Fruit fly (Drosophila melanogaster) whole organism, embryonic: Measurements from ENCODE around the gene Gen.

Source experiments
- Abd-B ChIP-seq: fragments of 200-800 bp; sonication (Bioruptor generic); optimal IDR thresholded peaks from 2 replicates; lab custom pipeline; 2018; ENCODE audit warnings: missing biosample characterization, mild to moderate bottlenecking, missing genetic modification characterization, moderate library complexity
- BEAF-32 ChIP-seq: fragments of 200-800 bp; sonication (Bioruptor generic); optimal IDR thresholded peaks from 3 replicates; lab custom pipeline; 2017; ENCODE audit warnings: missing biosample characterization, missing genetic modification characterization, mild to moderate bottlenecking, moderate library complexity, missing genetic modification reagents
- Bgb ChIP-seq: fragments of 200-800 bp; sonication (Bioruptor generic); IDR thresholded peaks from 2 replicates; pipeline ENCODE4 v1.3.6; 2022; ENCODE audit warnings: missing biosample characterization, missing genetic modification characterization; ENCODE audit not compliant: partially characterized antibody
- CG10543 ChIP-seq: fragments of 200-800 bp; sonication (Bioruptor generic); optimal IDR thresholded peaks from 3 replicates; lab custom pipeline; 2017; ENCODE audit warnings: missing biosample characterization, mild to moderate bottlenecking, missing genetic modification characterization, moderate library complexity
- CG12104 ChIP-seq: fragments of 200-800 bp; sonication (Bioruptor generic); optimal IDR thresholded peaks from 3 replicates; lab custom pipeline; 2016; ENCODE audit warnings: missing biosample characterization, missing genetic modification characterization
- CG12236 ChIP-seq: fragments of 200-800 bp; sonication (Bioruptor generic); optimal IDR thresholded peaks from 2 replicates; lab custom pipeline; 2016; ENCODE audit warnings: missing biosample characterization, missing genetic modification characterization
- CG1529 ChIP-seq: fragments of 200-800 bp; sonication (Bioruptor generic); optimal IDR thresholded peaks from 3 replicates; lab custom pipeline; 2018; ENCODE audit warnings: missing biosample characterization, missing genetic modification characterization
- CG15514 ChIP-seq: fragments of 200-800 bp; sonication (Bioruptor generic); optimal IDR thresholded peaks from 3 replicates; lab custom pipeline; 2017; ENCODE audit warnings: missing biosample characterization, missing genetic modification characterization, mild to moderate bottlenecking, moderate library complexity, missing genetic modification reagents
- CG17359 ChIP-seq: fragments of 200-800 bp; sonication (Bioruptor generic); optimal IDR thresholded peaks from 3 replicates; lab custom pipeline; 2018; ENCODE audit warnings: missing biosample characterization, mild to moderate bottlenecking, missing genetic modification characterization, moderate library complexity
- CG3281 ChIP-seq: fragments of 200-800 bp; sonication (Bioruptor generic); optimal IDR thresholded peaks from 3 replicates; lab custom pipeline; 2017; ENCODE audit warnings: missing biosample characterization, mild to moderate bottlenecking, missing genetic modification characterization
- CG4282 ChIP-seq: fragments of 200-800 bp; sonication (Bioruptor generic); optimal IDR thresholded peaks from 2 replicates; lab custom pipeline; 2016; ENCODE audit warnings: missing biosample characterization, missing genetic modification characterization
- CG4360 ChIP-seq: fragments of 200-800 bp; sonication (Bioruptor generic); IDR thresholded peaks from 2 replicates; pipeline ENCODE4 v1.3.6; 2022; ENCODE audit warnings: missing biosample characterization, missing genetic modification characterization
- CG6272 ChIP-seq: fragments of 200-800 bp; sonication (Bioruptor generic); IDR thresholded peaks from 2 replicates; pipeline ENCODE4 v1.3.6; 2022; ENCODE audit warnings: missing biosample characterization, missing genetic modification characterization
- CG6765 ChIP-seq: fragments of 200-800 bp; sonication (Bioruptor generic); optimal IDR thresholded peaks from 3 replicates; lab custom pipeline; 2017; ENCODE audit warnings: missing biosample characterization, mild to moderate bottlenecking, missing genetic modification characterization
- CG8765 ChIP-seq: fragments of 200-800 bp; sonication (Bioruptor generic); IDR thresholded peaks from 2 replicates; pipeline ENCODE4 v1.3.6; 2022; ENCODE audit warnings: missing biosample characterization, missing genetic modification characterization
- CG8924 ChIP-seq: fragments of 200-800 bp; optimal IDR thresholded peaks from 3 replicates; lab custom pipeline; 2019; ENCODE audit warnings: missing biosample characterization, mild to moderate bottlenecking, missing genetic modification characterization, moderate library complexity
- CG8944 ChIP-seq: fragments of 200-800 bp; sonication (Bioruptor generic); optimal IDR thresholded peaks from 3 replicates; lab custom pipeline; 2016; ENCODE audit warnings: missing biosample characterization, missing genetic modification characterization
- CG9797 ChIP-seq: fragments of 200-800 bp; sonication (Bioruptor generic); optimal IDR thresholded peaks from 3 replicates; lab custom pipeline; 2018; ENCODE audit warnings: missing biosample characterization, mild to moderate bottlenecking, missing genetic modification characterization
- Dll ChIP-seq: fragments of 200-800 bp; sonication (Bioruptor generic); IDR thresholded peaks from 4 replicates; pipeline ENCODE4 v1.3.6; 2022; ENCODE audit warnings: missing biosample characterization, missing genetic modification characterization; ENCODE audit not compliant: partially characterized antibody
- Doc3 ChIP-seq: fragments of 200-800 bp; sonication (Bioruptor generic); IDR thresholded peaks from 3 replicates; pipeline ENCODE4 v1.3.6; 2022; ENCODE audit warnings: missing biosample characterization, missing genetic modification characterization; ENCODE audit not compliant: partially characterized antibody
- Dp ChIP-seq: fragments of 200-800 bp; sonication (Bioruptor generic); optimal IDR thresholded peaks from 2 replicates; lab custom pipeline; 2018; ENCODE audit warnings: missing biosample characterization, mild to moderate bottlenecking, missing genetic modification characterization, moderate library complexity
- Drgx ChIP-seq: fragments of 200-800 bp; sonication (Bioruptor generic); IDR thresholded peaks from 2 replicates; pipeline ENCODE4 v1.3.6; 2022; ENCODE audit warnings: missing biosample characterization, missing genetic modification characterization
- Ets97D ChIP-seq: fragments of 200-800 bp; sonication (Bioruptor generic); optimal IDR thresholded peaks from 3 replicates; lab custom pipeline; 2016; ENCODE audit warnings: missing biosample characterization, missing genetic modification characterization
- H15 ChIP-seq: fragments of 200-800 bp; sonication (Bioruptor generic); IDR thresholded peaks from 3 replicates; pipeline ENCODE4 v1.3.6; 2022; ENCODE audit warnings: missing biosample characterization, missing genetic modification characterization
- HLH3B ChIP-seq: fragments of 200-800 bp; sonication (Bioruptor generic); IDR thresholded peaks from 2 replicates; pipeline ENCODE4 v1.3.6; 2022; ENCODE audit warnings: missing biosample characterization, missing genetic modification characterization
- Hmr ChIP-seq: fragments of 200-800 bp; sonication (Bioruptor generic); optimal IDR thresholded peaks from 3 replicates; lab custom pipeline; 2017; ENCODE audit warnings: mild to moderate bottlenecking, missing biosample characterization, missing genetic modification reagents, missing genetic modification characterization
- MBD-R2 ChIP-seq: fragments of 200-800 bp; sonication (Bioruptor generic); IDR thresholded peaks from 2 replicates; pipeline ENCODE4 v1.3.6; 2022; ENCODE audit warnings: missing biosample characterization, missing genetic modification characterization
- Mes4 ChIP-seq: fragments of 200-800 bp; sonication (Bioruptor generic); optimal IDR thresholded peaks from 2 replicates; lab custom pipeline; 2016; ENCODE audit warnings: missing biosample characterization, missing genetic modification characterization
- NC2β ChIP-seq: fragments of 200-800 bp; sonication (Bioruptor generic); optimal IDR thresholded peaks from 2 replicates; lab custom pipeline; 2016; ENCODE audit warnings: missing biosample characterization, missing genetic modification characterization
- Rfx ChIP-seq: fragments of 200-800 bp; sonication (Bioruptor generic); IDR thresholded peaks from 2 replicates; pipeline ENCODE4 v1.3.6; 2022; ENCODE audit warnings: missing biosample characterization, missing genetic modification characterization
- Sox100B ChIP-seq: fragments of 200-800 bp; sonication (Bioruptor generic); optimal IDR thresholded peaks from 3 replicates; lab custom pipeline; 2018; ENCODE audit warnings: missing biosample characterization, mild to moderate bottlenecking, missing genetic modification characterization
- Stat92E ChIP-seq, 3 experiments: fragments of >200 bp in 2 of 3; fragments of 200-800 bp in 1 of 3; sonication (Bioruptor generic) in 1 of 3; optimal IDR thresholded peaks; 2 replicates each; lab custom pipeline; 2017 to 2019; ENCODE audit warnings: missing biosample characterization in 3 of 3, missing genetic modification characterization in 3 of 3, mild to moderate bottlenecking in 1 of 3, moderate library complexity in 1 of 3
- ara ChIP-seq: fragments of 200-800 bp; sonication (Bioruptor generic); IDR thresholded peaks from 2 replicates; pipeline ENCODE4 v1.3.6; 2022; ENCODE audit warnings: missing biosample characterization, missing genetic modification characterization
- ase ChIP-seq: fragments of 200-800 bp; sonication (Bioruptor generic); IDR thresholded peaks from 3 replicates; pipeline ENCODE4 v1.3.6; 2022; ENCODE audit warnings: missing biosample characterization, missing genetic modification characterization
- ato ChIP-seq: fragments of 200-800 bp; sonication (Bioruptor generic); IDR thresholded peaks from 2 replicates; pipeline ENCODE4 v1.3.6; 2022; ENCODE audit warnings: missing biosample characterization, missing genetic modification characterization; ENCODE audit not compliant: partially characterized antibody
- chn ChIP-seq: fragments of 200-800 bp; sonication (Bioruptor generic); optimal IDR thresholded peaks from 2 replicates; lab custom pipeline; 2016; ENCODE audit warnings: missing biosample characterization, missing genetic modification characterization
- crp ChIP-seq, 2 experiments: fragments of 200-800 bp; sonication (Bioruptor generic); optimal IDR thresholded peaks; 2 replicates in 1 of 2; 3 replicates in 1 of 2; lab custom pipeline; 2017; ENCODE audit warnings: missing biosample characterization in 2 of 2, missing genetic modification characterization in 2 of 2, mild to moderate bottlenecking in 1 of 2, moderate library complexity in 1 of 2
- da ChIP-seq: fragments of 200-800 bp; sonication (Bioruptor generic); optimal IDR thresholded peaks from 2 replicates; lab custom pipeline; 2016; ENCODE audit warnings: missing biosample characterization, missing genetic modification characterization
- danr ChIP-seq: fragments of 200-800 bp; sonication (Bioruptor generic); IDR thresholded peaks from 2 replicates; pipeline ENCODE4 v1.3.6; 2022; ENCODE audit warnings: missing biosample characterization, missing genetic modification characterization
- gsb-n ChIP-seq: fragments of 200-800 bp; sonication (Bioruptor generic); optimal IDR thresholded peaks from 3 replicates; lab custom pipeline; 2018; ENCODE audit warnings: missing biosample characterization, mild to moderate bottlenecking, missing genetic modification characterization
- hth ChIP-seq: fragments of >200 bp; optimal IDR thresholded peaks from 2 replicates; lab custom pipeline; 2017; ENCODE audit warnings: inconsistent platforms
- knrl ChIP-seq: fragments of 200-800 bp; sonication (Bioruptor generic); IDR thresholded peaks from 3 replicates; pipeline ENCODE4 v1.3.6; 2022; ENCODE audit warnings: missing biosample characterization, missing genetic modification characterization; ENCODE audit not compliant: partially characterized antibody
- nau ChIP-seq: fragments of 200-800 bp; sonication (Bioruptor generic); optimal IDR thresholded peaks from 3 replicates; lab custom pipeline; 2017; ENCODE audit warnings: missing biosample characterization, mild to moderate bottlenecking, missing genetic modification characterization, missing genetic modification reagents
- oc ChIP-seq: fragments of 200-800 bp; sonication (Bioruptor generic); optimal IDR thresholded peaks from 2 replicates; lab custom pipeline; 2018; ENCODE audit warnings: missing biosample characterization, mild to moderate bottlenecking, missing genetic modification characterization, moderate library complexity
- sens-2 ChIP-seq: fragments of 200-800 bp; sonication (Bioruptor generic); IDR thresholded peaks from 2 replicates; pipeline ENCODE4 v1.3.6; 2022; ENCODE audit warnings: missing biosample characterization, missing genetic modification characterization
- slbo ChIP-seq: fragments of 200-800 bp; sonication (Bioruptor generic); IDR thresholded peaks from 2 replicates; pipeline ENCODE4 v1.3.6; 2022; ENCODE audit warnings: missing biosample characterization, missing genetic modification characterization
- sob ChIP-seq: fragments of 200-800 bp; sonication (Bioruptor generic); IDR thresholded peaks from 2 replicates; pipeline ENCODE4 v1.3.6; 2022; ENCODE audit warnings: missing biosample characterization, missing genetic modification characterization
- toy ChIP-seq: fragments of 200-800 bp; sonication (Bioruptor generic); IDR thresholded peaks from 2 replicates; pipeline ENCODE4 v1.3.6; 2022; ENCODE audit warnings: missing biosample characterization, missing genetic modification characterization
- trem ChIP-seq: fragments of 200-800 bp; optimal IDR thresholded peaks from 3 replicates; lab custom pipeline; 2019; ENCODE audit warnings: missing biosample characterization, mild to moderate bottlenecking, missing genetic modification characterization, moderate library complexity

Gen gene

dm6 chr3L:5133704-5134430 is 18.3 kb downstream of the Gen start, which contains the start of gene Yod1 (continued):
- TF ChIP-seq Abd-B (GFP tag; lab: Kevin White, UChicago) (no peak), Rfx (no peak), crp (GFP tag; optimal IDR thresholded peaks at IDR 0.05; lab: Kevin White, UChicago) (peak in 1 of 2 experiments; percentile 11), Stat92E (GFP tag; optimal IDR thresholded peaks at IDR 0.05; lab: Kevin White, UChicago) (peak in 1 of 3 experiments; percentile 12), hth (lab: Kevin White, UChicago) (no peak), BEAF-32 (GFP tag; lab: Kevin White, UChicago) (peak; percentile 68), CG9797 (GFP tag; lab: Kevin White, UChicago) (peak; percentile 30), Mes4 (GFP tag; lab: Kevin White, UChicago) (no peak), CG15514 (GFP tag; lab: Kevin White, UChicago) (peak; percentile 64), Dll (GFP tag; lab: Robert Waterston, UW) (peak; percentile 81; the same call in 3 of the 4 replicates), CG8924 (tag; lab: Kevin White, UChicago) (peak; percentile 40), CG12104 (GFP tag; lab: Kevin White, UChicago) (no peak), CG6272 (GFP tag; lab: Robert Waterston, UW) (no peak), CG12236 (no peak), CG4360 (GFP tag; lab: Robert Waterston, UW) (peak; percentile 42; the same call in 1 of the 2 replicates), CG17359 (tag; lab: Kevin White, UChicago) (no peak), Doc3 (GFP tag; lab: Robert Waterston, UW) (peak; percentile 56; the same call in 2 of the 3 replicates), sens-2 (GFP tag; lab: Robert Waterston, UW) (no peak), NC2β (GFP tag; lab: Kevin White, UChicago) (no peak), CG8765 (GFP tag; lab: Robert Waterston, UW) (no peak), knrl (peak; percentile 62), HLH3B (no peak), Bgb (GFP tag; lab: Robert Waterston, UW) (peak; percentile 76; the same call in 1 of the 2 replicates), CG1529 (no peak), ase (GFP tag; lab: Robert Waterston, UW) (no peak), ato (GFP tag; lab: Robert Waterston, UW) (peak; percentile 76), toy (GFP tag; lab: Robert Waterston, UW) (no peak), gsb-n (no peak), CG8944 (GFP tag; lab: Kevin White, UChicago) (no peak), da (GFP tag; lab: Kevin White, UChicago) (no peak), trem (tag; lab: Kevin White, UChicago) (peak; percentile 98), CG4282 (GFP tag; lab: Kevin White, UChicago) (no peak), chn (no peak), CG3281 (GFP tag; lab: Kevin White, UChicago) (no peak), H15 (GFP tag; lab: Robert Waterston, UW) (no peak), slbo (GFP tag; lab: Robert Waterston, UW) (no peak), sob (GFP tag; lab: Robert Waterston, UW) (no peak), CG6765 (GFP tag; lab: Kevin White, UChicago) (no peak), CG10543 (GFP tag; lab: Kevin White, UChicago) (no peak), Hmr (no peak), MBD-R2 (GFP tag; lab: Robert Waterston, UW) (peak; percentile 49), Drgx (GFP tag; lab: Robert Waterston, UW) (no peak), ara (GFP tag; lab: Robert Waterston, UW) (no peak), oc (no peak), danr (no peak), Ets97D (GFP tag; lab: Kevin White, UChicago) (peak; percentile 36), nau (no peak), Dp (GFP tag; lab: Kevin White, UChicago) (peak; percentile 96), Sox100B (no peak)
